Worm (Caenorhabditis elegans): ENCODE results near the gene col-130.
A peak's percentile ranks its signal among the peaks of the same experiment; 100 is the strongest.

The col-130 gene

DNA sequence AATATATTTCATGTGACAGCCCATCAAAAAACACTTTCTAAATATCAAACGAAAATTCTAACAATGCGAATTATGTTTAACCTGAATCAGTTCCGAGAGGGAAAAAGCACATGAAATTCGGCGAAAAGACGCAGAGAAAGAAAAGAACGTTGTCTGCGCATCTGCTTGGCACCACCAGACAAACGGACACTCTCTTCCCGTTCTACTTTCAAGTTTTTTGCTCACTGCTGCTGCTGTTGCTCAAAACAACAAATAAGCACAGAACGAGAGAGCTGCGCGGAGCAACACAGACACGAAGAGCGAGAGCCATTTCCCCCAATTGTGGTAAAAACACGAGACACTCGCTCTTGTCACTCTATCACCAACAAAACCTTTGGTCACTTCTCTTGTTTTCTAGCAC lies 36.5 kb upstream of the col-130 start:
- TF ChIP-seq mes-2 (tag; optimal IDR thresholded peaks at IDR 0.05; ENCODE audit: poor library complexity, severe bottlenecking) (peak; percentile 33), ceh-28 (tag; optimal IDR thresholded peaks at IDR 0.05) (no peak), Y5F2A.4 (GFP tag; optimal IDR thresholded peaks at IDR 0.05) (no peak), fkh-10 (GFP tag; optimal IDR thresholded peaks at IDR 0.05) (peak; percentile 47), ztf-7 (tag; optimal IDR thresholded peaks at IDR 0.05) (no peak), lin-13 (GFP tag; optimal IDR thresholded peaks at IDR 0.05) (no peak), daf-8 (GFP tag; IDR thresholded peaks at IDR 0.05) (no peak), ctbp-1 (GFP tag; IDR thresholded peaks at IDR 0.05) (no peak), pha-4 (GFP tag; IDR thresholded peaks at IDR 0.05) (no peak), pha-4 (tag; optimal IDR thresholded peaks at IDR 0.05) (no peak), ceh-44 (GFP tag; IDR thresholded peaks at IDR 0.05) (no peak), F44E2.7 (GFP tag; IDR thresholded peaks at IDR 0.05) (no peak), lin-39 (tag; optimal IDR thresholded peaks at IDR 0.05) (no peak), egl-43 (GFP tag; IDR thresholded peaks at IDR 0.05) (0 out of 2 replicates have a peak, but pooled peaks have one; percentile 29), hlh-11 (tag; optimal IDR thresholded peaks at IDR 0.05) (peak; percentile 12), daf-16 (GFP tag; optimal IDR thresholded peaks at IDR 0.05) (no peak), daf-16 (tag; optimal IDR thresholded peaks at IDR 0.05) (no peak), cey-2 (tag; optimal IDR thresholded peaks at IDR 0.05; ENCODE audit: borderline replicate concordance, insufficient read depth) (no peak), aha-1 (tag) (no peak), hmg-1.1 (GFP tag; IDR thresholded peaks at IDR 0.05) (peak; percentile 48; the same call in 1 of the 2 replicates), dpl-1 (GFP tag; optimal IDR thresholded peaks at IDR 0.05) (no peak), hlh-30 (tag; optimal IDR thresholded peaks at IDR 0.05; ENCODE audit: insufficient read depth) (peak; percentile 57), unc-62 (GFP tag; optimal IDR thresholded peaks at IDR 0.05 in 1 of 2) (peak in 1 of 2 experiments; percentile 63), unc-62 (tag; optimal IDR thresholded peaks at IDR 0.05) (no peak)

DNA sequence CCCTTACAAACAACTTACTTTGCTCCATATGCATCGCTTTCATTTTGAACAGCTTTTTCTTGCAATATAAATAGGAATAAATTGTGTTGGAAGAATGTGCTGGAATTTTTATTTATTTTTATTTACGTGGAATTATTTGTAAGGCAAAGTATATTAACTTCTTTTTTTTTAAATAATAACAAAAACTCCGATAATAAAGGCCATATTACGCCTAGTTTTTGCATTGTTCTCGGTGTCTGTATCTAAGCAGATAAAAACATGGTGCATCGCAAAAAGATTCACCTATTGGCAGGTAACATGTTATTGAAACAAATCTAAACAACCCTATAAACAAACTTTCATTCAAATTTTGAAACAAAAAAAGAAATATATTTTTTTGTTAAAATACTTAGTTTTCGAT lies 35.1 kb upstream of the col-130 start, which contains the start of gene C25G4.8:
Gene C25G4.8, minus strand, starts transcription at position 101 of the 400 bp plus-strand sequence.
- TF ChIP-seq nhr-111 (GFP tag; optimal IDR thresholded peaks at IDR 0.05) (no peak), lin-13 (GFP tag; optimal IDR thresholded peaks at IDR 0.05) (no peak), unc-39 (tag; optimal IDR thresholded peaks at IDR 0.05) (no peak), nhr-6 (tag; optimal IDR thresholded peaks at IDR 0.05) (no peak), lin-38 (GFP tag; IDR thresholded peaks at IDR 0.05) (no peak), Y75B8A.6 (GFP tag; IDR thresholded peaks at IDR 0.05) (no peak), rbr-2 (tag; optimal IDR thresholded peaks at IDR 0.05) (no peak), unc-62 (GFP tag; optimal IDR thresholded peaks at IDR 0.05 in 1 of 2) (no peak), unc-62 (tag; optimal IDR thresholded peaks at IDR 0.05) (no peak), zfp-2 (tag; optimal IDR thresholded peaks at IDR 0.05) (no peak), T20F7.1 (GFP tag; optimal IDR thresholded peaks at IDR 0.05) (no peak), ceh-32 (tag; optimal IDR thresholded peaks at IDR 0.05; ENCODE audit: poor library complexity) (no peak), spr-3 (GFP tag; optimal IDR thresholded peaks at IDR 0.05) (no peak), nhr-42 (GFP tag; IDR thresholded peaks at IDR 0.05) (no peak), nhr-77 (tag; optimal IDR thresholded peaks at IDR 0.05) (no peak), lin-29 (GFP tag; IDR thresholded peaks at IDR 0.05) (no peak), dmd-9 (GFP tag; IDR thresholded peaks at IDR 0.05) (no peak), pqm-1 (tag; optimal IDR thresholded peaks at IDR 0.05) (no peak), daf-12 (tag; optimal IDR thresholded peaks at IDR 0.05) (no peak), nhr-41 (GFP tag; IDR thresholded peaks at IDR 0.05) (no peak), hmg-1.1 (GFP tag; IDR thresholded peaks at IDR 0.05) (no peak)
